Fruit fly (Drosophila melanogaster) S2 (cell line): ENCODE measurements around the gene CG10845.

ENCODE experiments used
- CG8478 ChIP-seq: fragments of >200 bp; optimal IDR thresholded peaks from 2 replicates; lab custom pipeline; 2018
- CTCF ChIP-seq, 2 experiments: fragments of >200 bp; optimal IDR thresholded peaks; 2 replicates each; lab custom pipeline; 2018

Gene CG10845

DNA sequence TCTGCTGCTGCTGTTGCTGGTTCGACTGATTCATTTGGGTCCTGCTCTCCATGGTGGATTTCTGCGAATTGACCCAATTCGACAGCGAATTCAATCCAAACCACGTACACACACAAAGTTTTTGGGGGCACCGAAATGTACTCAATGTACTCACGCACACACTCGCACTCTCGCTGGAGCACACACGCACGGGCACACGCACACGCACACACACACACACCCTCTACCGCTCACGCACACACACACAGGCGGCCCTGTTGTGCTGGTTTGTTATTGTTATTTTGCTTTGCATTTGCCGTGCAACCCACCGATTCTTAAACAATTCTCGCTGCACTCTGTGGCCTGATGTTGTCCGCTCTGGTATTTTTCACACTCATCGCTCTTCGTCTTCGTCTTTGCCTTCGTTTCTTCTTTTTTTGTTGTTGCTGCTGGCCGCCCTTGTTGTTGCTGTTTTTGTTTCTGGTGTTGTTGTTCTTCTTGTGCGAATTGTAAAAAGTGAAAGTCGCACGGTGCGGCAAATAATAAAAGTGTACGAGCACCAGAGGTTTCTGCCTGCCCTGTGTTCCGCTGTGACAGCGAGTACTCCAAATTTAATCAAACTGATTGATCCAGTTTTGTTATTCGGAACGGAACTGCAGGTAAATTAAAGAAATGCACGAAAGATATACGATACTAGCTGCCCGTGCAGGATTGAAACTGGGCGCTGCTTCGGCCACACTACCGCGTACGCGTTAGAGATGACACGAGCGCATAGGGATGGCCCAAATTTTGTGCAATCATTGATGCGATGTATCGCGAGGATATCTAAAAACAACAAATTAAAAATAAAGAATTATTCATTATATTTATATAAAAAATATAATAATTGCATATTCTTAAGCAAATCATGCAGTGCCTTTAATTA is 24.7 kb upstream of the CG10845 start, which contains the start of gene CG3744:
Gene CG3744, minus strand, starts transcription at position 716 of the 904 bp plus-strand sequence.
- TF ChIP-seq CTCF (optimal IDR thresholded peaks at IDR 0.05; lab: Kevin White, UChicago) (no peak), CG8478 (lab: Kevin White, UChicago) (no peak)

DNA sequence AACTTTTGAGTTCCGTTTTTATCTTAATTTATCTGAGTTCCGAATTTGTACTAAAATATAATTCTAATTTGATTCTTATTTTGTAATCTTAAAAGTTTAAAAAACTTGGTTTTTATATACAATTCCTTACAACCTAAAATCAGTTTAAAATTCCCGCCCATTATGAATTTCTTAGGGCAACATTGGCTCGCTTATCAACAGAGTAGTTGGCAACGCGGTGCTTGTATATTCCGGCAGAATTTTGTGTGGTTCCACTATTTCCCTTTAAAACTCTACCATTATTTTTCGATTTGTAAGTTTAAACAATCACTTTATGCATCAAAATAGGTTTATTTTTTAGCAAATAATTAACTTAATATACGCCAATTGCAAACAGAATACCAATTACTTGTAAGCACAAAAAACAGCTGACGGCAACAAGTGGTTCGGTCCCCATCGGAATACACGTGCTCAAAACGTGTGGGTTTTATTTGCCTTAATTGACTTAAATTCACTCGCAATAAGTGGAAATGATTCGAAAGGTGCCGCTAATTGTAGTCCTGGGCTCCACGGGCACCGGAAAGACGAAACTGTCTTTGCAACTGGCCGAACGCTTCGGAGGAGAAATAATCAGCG is 24.0 kb upstream of the CG10845 start, which contains the start of the genes CG11089 and CG31381:
Gene CG11089, plus strand, starts transcription at position 203 of the 615 bp plus-strand sequence.
Gene CG31381, plus strand, starts transcription at position 203 of the 615 bp plus-strand sequence.
- TF ChIP-seq CTCF (optimal IDR thresholded peaks at IDR 0.05; lab: Kevin White, UChicago) (no peak), CG8478 (lab: Kevin White, UChicago) (no peak)

dm6 chr3R:24878655-24879054 is 22.3 kb upstream of the CG10845 start:
- TF ChIP-seq CTCF (optimal IDR thresholded peaks at IDR 0.05; lab: Kevin White, UChicago): no peak
- TF ChIP-seq CG8478 (lab: Kevin White, UChicago): no peak

- TF ChIP-seq CG8478 (lab: Kevin White, UChicago): no peak
- no peak for TF ChIP-seq CTCF (optimal IDR thresholded peaks at IDR 0.05; lab: Kevin White, UChicago)
Observed at dm6 chr3R:24886470-24886869, 14.4 kb upstream of the CG10845 start.

- TF ChIP-seq CTCF (optimal IDR thresholded peaks at IDR 0.05; lab: Kevin White, UChicago) (no peak), CG8478 (lab: Kevin White, UChicago) (no peak)
Observed at dm6 chr3R:24888418-24888817, 12.5 kb upstream of the CG10845 start.

DNA sequence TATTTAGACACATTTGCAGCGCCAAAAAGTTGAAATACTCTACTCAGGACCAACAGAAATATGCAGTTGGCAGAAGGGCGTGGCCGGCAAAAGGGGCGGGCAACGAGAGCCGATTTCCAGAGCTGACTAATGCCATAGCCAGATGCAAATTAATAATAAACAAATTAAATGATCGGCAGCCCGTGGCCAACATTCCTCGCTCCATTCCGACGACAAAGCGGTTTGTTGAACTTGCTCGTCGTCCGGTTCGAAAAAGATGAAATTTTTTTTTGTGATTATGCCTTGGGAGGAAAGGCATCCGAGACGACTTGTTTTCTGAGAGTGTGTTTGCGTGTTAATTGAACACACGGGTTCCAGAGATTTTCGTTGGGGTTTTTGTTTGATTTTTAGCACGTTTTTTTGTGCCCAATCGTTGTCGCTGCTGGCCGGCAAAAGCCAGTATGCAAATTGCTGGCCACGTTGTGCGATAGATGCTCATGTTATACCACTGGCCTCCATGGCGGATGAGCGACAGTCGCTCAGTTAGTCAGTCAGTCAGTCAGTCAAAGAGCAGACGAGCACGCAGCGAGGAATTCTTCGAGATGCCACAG is 11.5 kb upstream of the CG10845 start:
- no peak for TF ChIP-seq CTCF (optimal IDR thresholded peaks at IDR 0.05; lab: Kevin White, UChicago)
- TF ChIP-seq CG8478 (lab: Kevin White, UChicago): no peak

DNA sequence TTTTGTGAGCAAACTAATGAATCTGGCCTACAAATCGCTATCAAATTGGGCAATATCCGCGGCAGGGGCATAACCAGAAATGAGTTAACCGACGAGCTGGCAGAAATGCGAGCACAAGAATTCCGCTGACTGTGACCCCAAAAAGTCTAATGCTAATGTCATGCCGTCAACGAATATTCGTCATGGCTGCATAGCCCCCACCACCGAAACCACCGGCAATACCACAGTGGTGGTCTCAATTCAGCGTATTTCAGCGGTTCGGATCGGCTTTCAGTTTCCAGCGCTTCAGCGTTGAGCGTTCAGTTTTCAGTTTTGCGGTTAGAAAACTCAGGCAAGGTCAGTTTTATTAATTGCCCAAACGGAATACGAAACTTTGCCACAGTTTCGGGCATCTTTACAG is 10.7 kb upstream of the CG10845 start:
- no peak for TF ChIP-seq CTCF (optimal IDR thresholded peaks at IDR 0.05; lab: Kevin White, UChicago)
- TF ChIP-seq CG8478 (lab: Kevin White, UChicago): no peak

DNA sequence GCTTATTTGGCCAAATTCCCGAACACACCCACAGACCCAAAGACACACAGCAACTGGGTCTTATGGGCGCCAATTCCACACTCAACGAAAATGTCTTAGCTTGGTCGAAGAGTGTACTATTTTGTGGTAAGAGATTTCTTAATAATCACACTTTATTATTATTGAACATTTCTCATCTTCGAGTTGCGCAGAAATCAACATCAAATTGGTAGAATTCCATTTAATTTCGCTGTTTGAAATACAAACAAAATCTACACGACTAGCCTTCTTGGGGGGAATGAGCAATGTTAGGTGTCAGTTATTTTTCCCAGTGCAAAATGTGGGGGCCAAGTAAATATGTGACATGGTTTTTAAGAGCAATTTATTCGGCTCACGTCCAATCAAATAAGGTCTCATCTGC is 10.0 kb upstream of the CG10845 start:
- TF ChIP-seq CTCF (optimal IDR thresholded peaks at IDR 0.05; lab: Kevin White, UChicago) (no peak), CG8478 (lab: Kevin White, UChicago) (no peak)

- TF ChIP-seq CTCF (optimal IDR thresholded peaks at IDR 0.05; lab: Kevin White, UChicago) (no peak), CG8478 (lab: Kevin White, UChicago) (no peak)
Observed at dm6 chr3R:24893320-24893955, 7.5 kb upstream of the CG10845 start.

dm6 chr3R:24894419-24895206 is 6.3 kb upstream of the CG10845 start, which contains the start of the genes CG31121 and CG11069:
Gene CG31121 (minus strand): TSS chr3R:24894605.
Gene CG11069 (plus strand): TSS chr3R:24894742.
- TF ChIP-seq CTCF (optimal IDR thresholded peaks at IDR 0.05; lab: Kevin White, UChicago) (no peak), CG8478 (lab: Kevin White, UChicago) (no peak)

DNA sequence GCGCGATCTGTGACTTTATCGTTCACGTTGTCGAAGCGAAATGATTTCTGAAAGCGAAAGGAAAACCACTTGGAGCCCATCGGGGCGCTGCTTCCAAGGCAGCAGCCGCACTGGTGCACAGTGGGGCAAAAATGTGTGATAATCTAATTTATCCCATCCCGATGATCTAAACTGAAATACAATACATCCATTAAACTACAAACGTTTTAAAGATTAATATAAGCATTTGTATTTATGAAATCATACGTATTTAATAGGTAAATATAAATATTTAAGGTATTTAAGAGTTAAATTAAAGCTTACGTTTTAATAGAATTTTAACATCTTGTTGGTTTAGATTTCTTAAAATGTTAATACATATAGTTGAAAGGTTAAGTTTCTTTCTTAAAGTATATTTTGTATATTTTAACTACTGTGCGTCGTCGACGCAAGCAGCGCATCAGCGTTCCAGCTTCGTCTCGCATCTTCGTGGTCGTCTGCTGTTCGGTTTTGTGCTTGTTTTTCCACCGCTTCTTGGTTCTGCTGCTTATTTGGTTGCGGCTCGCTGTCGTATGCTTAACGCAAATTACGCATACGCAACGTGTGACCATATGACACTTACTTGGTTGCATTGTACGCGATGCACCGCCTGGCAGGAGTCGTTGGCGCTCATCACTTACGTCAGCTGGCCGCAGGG is 5.2 kb downstream of the CG10845 start, which contains the start of gene CG13643:
Gene CG13643, minus strand, starts transcription at position 46 of the 676 bp plus-strand sequence.
- TF ChIP-seq CTCF (optimal IDR thresholded peaks at IDR 0.05; lab: Kevin White, UChicago) (no peak), CG8478 (lab: Kevin White, UChicago) (no peak)

DNA sequence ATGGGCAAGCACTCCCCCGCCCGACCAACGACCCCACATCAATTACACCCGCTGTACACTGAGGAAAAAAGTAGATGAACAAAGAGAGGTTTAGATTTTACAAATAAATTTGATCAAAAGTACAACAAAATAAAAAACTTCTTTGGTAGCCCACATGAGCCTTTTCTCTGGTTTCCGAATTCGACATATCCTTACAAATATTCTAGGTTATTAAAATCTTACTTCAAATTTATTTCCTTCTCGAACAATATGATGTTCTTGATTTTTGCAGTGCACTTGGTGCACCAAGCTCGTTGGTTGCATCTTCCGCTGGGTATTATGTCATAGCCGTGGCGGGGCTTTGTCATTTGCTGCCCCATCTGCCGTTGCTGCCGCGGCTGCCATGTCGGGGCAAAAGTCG is 5.7 kb downstream of the CG10845 start:
- TF ChIP-seq CTCF (optimal IDR thresholded peaks at IDR 0.05; lab: Kevin White, UChicago) (no peak), CG8478 (lab: Kevin White, UChicago) (no peak)

DNA sequence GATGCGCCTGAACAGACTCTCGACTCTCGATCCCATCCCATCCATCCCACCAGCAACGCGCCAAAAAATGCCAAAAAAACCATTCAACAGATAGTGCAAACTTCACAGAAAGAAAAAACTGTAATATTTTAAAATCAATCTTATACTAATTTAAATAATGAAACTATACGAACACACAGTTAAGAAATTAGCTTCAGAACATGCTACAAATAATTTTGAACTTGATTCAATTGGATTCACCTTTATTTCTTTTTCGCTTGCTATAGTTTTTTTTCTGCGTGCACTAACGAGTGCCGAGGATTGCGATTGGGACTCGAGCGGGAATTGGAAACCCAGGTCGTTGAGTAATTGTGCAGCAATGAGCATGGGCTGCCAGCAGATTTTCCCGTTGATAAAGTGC is 7.1 kb downstream of the CG10845 start:
- no peak for TF ChIP-seq CTCF (optimal IDR thresholded peaks at IDR 0.05; lab: Kevin White, UChicago)
- TF ChIP-seq CG8478 (lab: Kevin White, UChicago): no peak
